Worm (Caenorhabditis elegans) whole organism, L4 larva: ENCODE measurements around the gene C52B9.10.

Source experiments
- mdl-1 ChIP-seq, 2 experiments: fragments of 150-350 bp in 1 of 2; sonication (generic microtip) in 1 of 2; optimal IDR thresholded peaks; 2 replicates each; lab custom pipeline; 2014 to 2017; ENCODE audit warnings: missing biosample characterization in 2 of 2, missing genetic modification characterization in 2 of 2
- unc-62 ChIP-seq, 3 experiments: fragments of 150-350 bp in 1 of 3; sonication (generic microtip); optimal IDR thresholded peaks in 2 of 3; peaks in 1 of 3; 1 replicate in 1 of 3; 2 replicates in 2 of 3; lab custom pipeline; 2014 to 2017; ENCODE audit warnings: missing biosample characterization in 3 of 3, missing genetic modification characterization in 3 of 3, missing genetic modification reagents in 3 of 3, missing genotype in 1 of 3

- no peak for TF ChIP-seq mdl-1 (tag; optimal IDR thresholded peaks at IDR 0.05; lab: Kevin White, UChicago)
- TF ChIP-seq unc-62 (GFP tag; optimal IDR thresholded peaks at IDR 0.05 in 1 of 2; lab: Kevin White, UChicago), result peak in 1 of 2 experiments; percentile 64
- TF ChIP-seq unc-62 (tag; optimal IDR thresholded peaks at IDR 0.05; lab: Kevin White, UChicago), result no peak
These were observed 18.3 kb upstream of the C52B9.10 start for ce11 chrX:4255366-4255765.
